Fruit fly (Drosophila melanogaster) whole organism, embryonic: ENCODE data around the gene CG15506.

Experiments
- B-H2 ChIP-seq: fragments of 200-800 bp; sonication (Bioruptor generic); optimal IDR thresholded peaks from 2 replicates; lab custom pipeline; 2018; ENCODE audit warnings: missing biosample characterization, mild to moderate bottlenecking, missing genetic modification characterization
- BEAF-32 ChIP-seq: fragments of 200-800 bp; sonication (Bioruptor generic); optimal IDR thresholded peaks from 3 replicates; lab custom pipeline; 2017; ENCODE audit warnings: missing biosample characterization, missing genetic modification characterization, mild to moderate bottlenecking, moderate library complexity, missing genetic modification reagents
- Bteb2 ChIP-seq: fragments of 200-800 bp; sonication (Bioruptor generic); optimal IDR thresholded peaks from 2 replicates; lab custom pipeline; 2016; ENCODE audit warnings: missing biosample characterization, missing genetic modification characterization
- CG10209 ChIP-seq: fragments of 200-800 bp; sonication (Bioruptor generic); optimal IDR thresholded peaks from 3 replicates; lab custom pipeline; 2017; ENCODE audit warnings: missing biosample characterization, mild to moderate bottlenecking, missing genetic modification characterization, missing genetic modification reagents
- CG1024 ChIP-seq: fragments of 200-800 bp; sonication (Bioruptor generic); IDR thresholded peaks from 2 replicates; pipeline ENCODE4 v1.3.6; 2022; ENCODE audit warnings: missing biosample characterization, missing genetic modification characterization
- CG10321 ChIP-seq: fragments of 200-800 bp; sonication (Bioruptor generic); IDR thresholded peaks from 2 replicates; pipeline ENCODE4 v1.3.6; 2022; ENCODE audit warnings: missing biosample characterization, missing genetic modification characterization
- CG10959 ChIP-seq: fragments of 200-800 bp; sonication (Bioruptor generic); IDR thresholded peaks from 2 replicates; pipeline ENCODE4 v1.3.6; 2022; ENCODE audit warnings: missing biosample characterization, missing genetic modification characterization
- CG10979 ChIP-seq: fragments of 200-800 bp; sonication (Bioruptor generic); optimal IDR thresholded peaks from 2 replicates; lab custom pipeline; 2018; ENCODE audit warnings: missing biosample characterization, mild to moderate bottlenecking, missing genetic modification characterization, moderate library complexity
- CG11560 ChIP-seq: fragments of 200-800 bp; sonication (Bioruptor generic); IDR thresholded peaks from 3 replicates; pipeline ENCODE4 v1.3.6; 2022; ENCODE audit warnings: missing biosample characterization, missing genetic modification characterization
- CG12155 ChIP-seq: fragments of 200-800 bp; sonication (Bioruptor generic); optimal IDR thresholded peaks from 3 replicates; lab custom pipeline; 2016; ENCODE audit warnings: missing biosample characterization, missing genetic modification characterization
- CG13123 ChIP-seq: fragments of 200-800 bp; sonication (Bioruptor generic); optimal IDR thresholded peaks from 2 replicates; lab custom pipeline; 2016; ENCODE audit warnings: missing biosample characterization, missing genetic modification characterization
- CG14860 ChIP-seq: fragments of 200-800 bp; sonication (Bioruptor generic); IDR thresholded peaks from 3 replicates; pipeline ENCODE4 v1.3.6; 2022; ENCODE audit warnings: missing biosample characterization, missing genetic modification characterization; ENCODE audit not compliant: partially characterized antibody
- CG15696 ChIP-seq: fragments of 200-800 bp; sonication (Bioruptor generic); optimal IDR thresholded peaks from 2 replicates; lab custom pipeline; 2019; ENCODE audit warnings: missing biosample characterization, mild to moderate bottlenecking, missing genetic modification characterization, moderate library complexity
- CG17829 ChIP-seq: fragments of 200-800 bp; optimal IDR thresholded peaks from 2 replicates; lab custom pipeline; 2019; ENCODE audit warnings: missing biosample characterization, mild to moderate bottlenecking, missing genetic modification characterization, moderate library complexity
- CG18476 ChIP-seq: fragments of 200-800 bp; sonication (Bioruptor generic); optimal IDR thresholded peaks from 2 replicates; lab custom pipeline; 2016; ENCODE audit warnings: missing biosample characterization, mild to moderate bottlenecking, missing genetic modification characterization
- CG30403 ChIP-seq: fragments of 200-800 bp; sonication (Bioruptor generic); optimal IDR thresholded peaks from 3 replicates; lab custom pipeline; 2016; ENCODE audit warnings: missing biosample characterization, missing genetic modification characterization
- CG3995 ChIP-seq: fragments of 200-800 bp; sonication (Bioruptor generic); optimal IDR thresholded peaks from 3 replicates; lab custom pipeline; 2016; ENCODE audit warnings: missing biosample characterization, missing genetic modification characterization
- CG4360 ChIP-seq: fragments of 200-800 bp; sonication (Bioruptor generic); IDR thresholded peaks from 2 replicates; pipeline ENCODE4 v1.3.6; 2022; ENCODE audit warnings: missing biosample characterization, missing genetic modification characterization
- CG6791 ChIP-seq: fragments of 200-800 bp; sonication (Bioruptor generic); IDR thresholded peaks from 3 replicates; pipeline ENCODE4 v1.3.6; 2022; ENCODE audit warnings: missing biosample characterization, missing genetic modification characterization; ENCODE audit not compliant: partially characterized antibody
- CG7963 ChIP-seq: fragments of 200-800 bp; sonication (Bioruptor generic); IDR thresholded peaks from 3 replicates; pipeline ENCODE4 v1.3.6; 2022; ENCODE audit warnings: missing biosample characterization, missing genetic modification characterization; ENCODE audit not compliant: partially characterized antibody
- CG7987 ChIP-seq: fragments of 200-800 bp; sonication (Bioruptor generic); optimal IDR thresholded peaks from 2 replicates; lab custom pipeline; 2018; ENCODE audit warnings: missing biosample characterization, mild to moderate bottlenecking, missing genetic modification characterization, moderate library complexity
- CG8765 ChIP-seq: fragments of 200-800 bp; sonication (Bioruptor generic); IDR thresholded peaks from 2 replicates; pipeline ENCODE4 v1.3.6; 2022; ENCODE audit warnings: missing biosample characterization, missing genetic modification characterization
- CG8924 ChIP-seq: fragments of 200-800 bp; optimal IDR thresholded peaks from 3 replicates; lab custom pipeline; 2019; ENCODE audit warnings: missing biosample characterization, mild to moderate bottlenecking, missing genetic modification characterization, moderate library complexity
- CoRest ChIP-seq: fragments of 200-800 bp; sonication (Bioruptor generic); optimal IDR thresholded peaks from 3 replicates; lab custom pipeline; 2018; ENCODE audit warnings: missing biosample characterization, mild to moderate bottlenecking, missing genetic modification characterization, moderate library complexity
- Dfd ChIP-seq, 2 experiments: fragments of >200 bp; optimal IDR thresholded peaks; 2 replicates each; lab custom pipeline; 2017; ENCODE audit warnings: missing biosample characterization in 2 of 2, missing genetic modification characterization in 2 of 2
- Ets97D ChIP-seq: fragments of 200-800 bp; sonication (Bioruptor generic); optimal IDR thresholded peaks from 3 replicates; lab custom pipeline; 2016; ENCODE audit warnings: missing biosample characterization, missing genetic modification characterization
- Hsf ChIP-seq: fragments of 200-800 bp; sonication (Bioruptor generic); optimal IDR thresholded peaks from 3 replicates; lab custom pipeline; 2016; ENCODE audit warnings: missing biosample characterization, missing genetic modification characterization
- Rfx ChIP-seq: fragments of 200-800 bp; sonication (Bioruptor generic); IDR thresholded peaks from 2 replicates; pipeline ENCODE4 v1.3.6; 2022; ENCODE audit warnings: missing biosample characterization, missing genetic modification characterization
- Sin3A ChIP-seq: fragments of >200 bp; optimal IDR thresholded peaks from 2 replicates; lab custom pipeline; 2018
- bcd ChIP-seq: fragments of 200-800 bp; sonication (Bioruptor generic); optimal IDR thresholded peaks from 2 replicates; lab custom pipeline; 2017; ENCODE audit warnings: missing biosample characterization, mild to moderate bottlenecking, missing genetic modification characterization
- dmrt11E ChIP-seq: fragments of 200-800 bp; sonication (Bioruptor generic); optimal IDR thresholded peaks from 3 replicates; lab custom pipeline; 2018; ENCODE audit warnings: missing biosample characterization, mild to moderate bottlenecking, missing genetic modification characterization, moderate library complexity
- eyg ChIP-seq: fragments of 200-800 bp; sonication (Bioruptor generic); optimal IDR thresholded peaks from 3 replicates; lab custom pipeline; 2016; ENCODE audit warnings: missing biosample characterization, missing genetic modification characterization
- fd102C ChIP-seq: fragments of 200-800 bp; sonication (Bioruptor generic); optimal IDR thresholded peaks from 2 replicates; lab custom pipeline; 2018; ENCODE audit warnings: missing biosample characterization, mild to moderate bottlenecking, missing genetic modification characterization, moderate library complexity
- fd64A ChIP-seq: fragments of 200-800 bp; sonication (Bioruptor generic); optimal IDR thresholded peaks from 3 replicates; lab custom pipeline; 2018; ENCODE audit warnings: missing biosample characterization, mild to moderate bottlenecking, missing genetic modification characterization
- fu2 ChIP-seq: fragments of 200-800 bp; sonication (Bioruptor generic); optimal IDR thresholded peaks from 2 replicates; lab custom pipeline; 2016; ENCODE audit warnings: missing biosample characterization, missing genetic modification characterization
- grau ChIP-seq: fragments of 200-800 bp; optimal IDR thresholded peaks from 3 replicates; lab custom pipeline; 2019; ENCODE audit warnings: missing biosample characterization, mild to moderate bottlenecking, missing genetic modification characterization, moderate library complexity
- knrl ChIP-seq: fragments of 200-800 bp; sonication (Bioruptor generic); IDR thresholded peaks from 3 replicates; pipeline ENCODE4 v1.3.6; 2022; ENCODE audit warnings: missing biosample characterization, missing genetic modification characterization; ENCODE audit not compliant: partially characterized antibody
- nerfin-2 ChIP-seq: fragments of 200-800 bp; sonication (Bioruptor generic); IDR thresholded peaks from 2 replicates; pipeline ENCODE4 v1.3.6; 2022; ENCODE audit warnings: missing biosample characterization, missing genetic modification characterization; ENCODE audit not compliant: partially characterized antibody
- onecut ChIP-seq: fragments of 200-800 bp; sonication (Bioruptor generic); IDR thresholded peaks from 2 replicates; pipeline ENCODE4 v1.3.6; 2022; ENCODE audit warnings: missing biosample characterization, missing genetic modification characterization
- otp ChIP-seq: fragments of 200-800 bp; sonication (Bioruptor generic); IDR thresholded peaks from 3 replicates; pipeline ENCODE4, ENCODE4 v1.3.6; 2022; ENCODE audit warnings: missing biosample characterization, missing genetic modification characterization
- peb ChIP-seq: fragments of 200-800 bp; sonication (Bioruptor generic); IDR thresholded peaks from 2 replicates; pipeline ENCODE4 v1.3.6; 2022; ENCODE audit warnings: missing biosample characterization, missing genetic modification characterization
- phol ChIP-seq: fragments of 200-800 bp; sonication (Bioruptor generic); optimal IDR thresholded peaks from 3 replicates; lab custom pipeline; 2018; ENCODE audit warnings: missing biosample characterization, mild to moderate bottlenecking, missing genetic modification characterization, moderate library complexity
- prd ChIP-seq, 3 experiments: fragments of >200 bp in 2 of 3; fragments of 200-800 bp in 1 of 3; sonication (Bioruptor generic) in 1 of 3; optimal IDR thresholded peaks in 2 of 3; IDR thresholded peaks in 1 of 3; 2 replicates in 2 of 3; 3 replicates in 1 of 3; pipeline versions ENCODE4 v1.3.6 to Lab custom; 2017 to 2022; ENCODE audit warnings: missing biosample characterization in 1 of 3, missing genetic modification characterization in 1 of 3
- seq ChIP-seq: fragments of 200-800 bp; sonication (Bioruptor generic); IDR thresholded peaks from 2 replicates; pipeline ENCODE4 v1.3.6; 2022; ENCODE audit warnings: missing biosample characterization, missing genetic modification characterization
- sug ChIP-seq: fragments of 200-800 bp; optimal IDR thresholded peaks from 2 replicates; lab custom pipeline; 2019; ENCODE audit warnings: missing biosample characterization, mild to moderate bottlenecking, missing genetic modification characterization, moderate library complexity
- tgo ChIP-seq: fragments of 200-800 bp; sonication (Bioruptor generic); IDR thresholded peaks from 3 replicates; pipeline ENCODE4 v1.3.6; 2022; ENCODE audit warnings: missing biosample characterization, missing genetic modification characterization
- tll ChIP-seq, 2 experiments: fragments of 200-800 bp in 1 of 2; fragments of >200 bp in 1 of 2; sonication (Bioruptor generic) in 1 of 2; optimal IDR thresholded peaks; 2 replicates each; lab custom pipeline; 2017 to 2019; ENCODE audit warnings: missing biosample characterization in 2 of 2, missing genetic modification characterization in 2 of 2, mild to moderate bottlenecking in 1 of 2, moderate library complexity in 1 of 2
- vnd ChIP-seq: fragments of 200-800 bp; sonication (Bioruptor generic); IDR thresholded peaks from 3 replicates; pipeline ENCODE4 v1.3.6; 2022; ENCODE audit warnings: missing biosample characterization, missing genetic modification characterization; ENCODE audit not compliant: partially characterized antibody

The CG15506 gene

DNA sequence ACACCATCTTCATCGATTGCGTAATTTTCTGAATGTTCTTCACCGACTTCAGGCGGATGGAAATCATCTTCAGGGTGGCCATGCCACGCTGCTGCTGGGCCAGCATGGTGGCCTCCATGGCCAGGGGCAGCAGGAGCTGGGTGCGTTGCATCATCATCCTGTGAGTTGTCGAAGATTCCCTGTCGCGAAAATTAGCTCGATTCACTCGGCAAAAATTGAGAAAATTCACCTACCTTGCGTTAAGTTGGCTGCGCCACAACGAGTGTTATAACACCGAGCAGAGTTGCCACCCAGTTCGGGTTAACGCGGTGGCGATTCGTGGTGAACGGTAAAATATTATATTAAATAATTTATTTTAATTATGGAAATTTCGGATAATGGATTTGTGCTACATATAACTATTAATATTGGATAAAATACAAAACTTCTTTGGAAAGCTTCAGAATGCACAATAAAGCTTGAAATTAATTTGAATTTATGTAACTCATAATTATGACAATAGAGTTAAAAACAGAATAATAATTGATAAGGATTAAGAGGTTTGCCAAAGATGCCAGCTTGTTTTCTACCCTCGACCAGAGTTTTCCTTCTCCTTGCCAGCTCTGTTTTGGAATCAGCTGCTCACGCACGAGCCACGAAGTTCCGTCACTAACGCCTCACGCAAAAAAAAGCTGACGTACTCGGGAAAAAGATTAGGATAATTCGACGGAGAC lies 30.3 kb downstream of the CG15506 start, which contains the start of the genes ATPsyngamma and yata:
Gene ATPsyngamma, minus strand, starts transcription at position 573 of the 713 bp plus-strand sequence.
Gene yata, plus strand, starts transcription at position 629 of the 713 bp plus-strand sequence.
- TF ChIP-seq CG12155 (GFP tag; lab: Kevin White, UChicago) (peak; percentile 39), CG10209 (GFP tag; lab: Kevin White, UChicago) (peak; percentile 37), CG30403 (GFP tag; lab: Kevin White, UChicago) (peak; percentile 9), CG7987 (GFP tag; lab: Kevin White, UChicago) (peak; percentile 35), CG15696 (tag; lab: Kevin White, UChicago) (peak; percentile 37), BEAF-32 (peak; percentile 78), otp (GFP tag; lab: Robert Waterston, UW) (no peak; the same call in 2 of the 3 replicates), CG8765 (no peak), tgo (GFP tag; lab: Robert Waterston, UW) (0 out of 3 replicates have a peak, but pooled peaks have one; percentile 26), prd (optimal IDR thresholded peaks at IDR 0.05; lab: Kevin White, UChicago) (no peak), prd (GFP tag; IDR thresholded peaks at IDR 0.05; lab: Robert Waterston, UW) (peak; percentile 50; the same call in 2 of the 3 replicates), Bteb2 (GFP tag; lab: Kevin White, UChicago) (no peak), sug (peak; percentile 54), CG8924 (tag; lab: Kevin White, UChicago) (peak; percentile 57), CoRest (tag; lab: Kevin White, UChicago) (peak; percentile 56), fu2 (GFP tag; lab: Kevin White, UChicago) (no peak), CG13123 (GFP tag; lab: Kevin White, UChicago) (no peak), CG18476 (GFP tag; lab: Kevin White, UChicago) (no peak), Ets97D (GFP tag; lab: Kevin White, UChicago) (peak; percentile 40), fd64A (no peak), CG3995 (GFP tag; lab: Kevin White, UChicago) (peak; percentile 0), Hsf (no peak), CG10979 (tag; lab: Kevin White, UChicago) (peak; percentile 18), vnd (GFP tag; lab: Robert Waterston, UW) (peak; percentile 62; the same call in 2 of the 3 replicates), tll (GFP tag; optimal IDR thresholded peaks at IDR 0.05; lab: Kevin White, UChicago) (no peak), CG1024 (GFP tag; lab: Robert Waterston, UW) (no peak), peb (no peak), fd102C (no peak), onecut (no peak), CG7963 (peak; percentile 49; the same call in 2 of the 3 replicates), Rfx (GFP tag; lab: Robert Waterston, UW) (peak; percentile 48), CG11560 (tag; lab: Robert Waterston, UW) (no peak), eyg (GFP tag; lab: Kevin White, UChicago) (no peak), B-H2 (GFP tag; lab: Kevin White, UChicago) (peak; percentile 66), phol (tag; lab: Kevin White, UChicago) (peak; percentile 56), CG10321 (GFP tag; lab: Robert Waterston, UW) (no peak), CG17829 (tag; lab: Kevin White, UChicago) (peak; percentile 41), grau (tag; lab: Kevin White, UChicago) (peak; percentile 49), knrl (GFP tag; lab: Robert Waterston, UW) (peak; percentile 78), CG4360 (GFP tag; lab: Robert Waterston, UW) (no peak), Dfd (GFP tag; optimal IDR thresholded peaks at IDR 0.05; lab: Kevin White, UChicago) (no peak), bcd (GFP tag; lab: Kevin White, UChicago) (peak; percentile 66), CG10959 (GFP tag; lab: Robert Waterston, UW) (no peak), seq (GFP tag; lab: Robert Waterston, UW) (no peak), nerfin-2 (GFP tag; lab: Robert Waterston, UW) (0 out of 2 replicates have a peak, but pooled peaks have one; percentile 30), CG14860 (GFP tag; lab: Robert Waterston, UW) (peak; percentile 22; the same call in 1 of the 3 replicates), CG6791 (GFP tag; lab: Robert Waterston, UW) (peak; percentile 79), Sin3A (lab: Kevin White, UChicago) (peak; percentile 67), dmrt11E (peak; percentile 13)
